Worm (Caenorhabditis elegans) whole organism, young adult: ENCODE measurements around the gene F26A10.2.

Source experiments
- ceh-100 ChIP-seq: fragments of 200-800 bp; sonication (Bioruptor generic); IDR thresholded peaks from 2 replicates; pipeline ENCODE4 v1.3.6; 2022; ENCODE audit warnings: missing genetic modification reagents, missing genetic modification characterization, missing compliant biosample characterization
- ceh-91 ChIP-seq: fragments of 200-800 bp; sonication (Bioruptor generic); IDR thresholded peaks from 2 replicates; pipeline ENCODE4 v1.3.6; 2022; ENCODE audit warnings: missing genetic modification reagents, missing genetic modification characterization, missing compliant biosample characterization
- him-1 ChIP-seq: sonication (generic microtip); optimal IDR thresholded peaks from 2 replicates; lab custom pipeline; 2016; ENCODE audit warnings: missing genotype, missing genetic modification reagents, missing genetic modification characterization, missing compliant biosample characterization
- unc-62 ChIP-seq: fragments of 150-350 bp; optimal IDR thresholded peaks from 2 replicates; lab custom pipeline; 2014; ENCODE audit warnings: missing biosample characterization, missing genetic modification reagents, missing genetic modification characterization

- no peak for TF ChIP-seq ceh-91 (GFP tag; lab: Robert Waterston, UW)
- TF ChIP-seq ceh-100 (GFP tag; lab: Robert Waterston, UW), result no peak
- TF ChIP-seq unc-62 (GFP tag; lab: Kevin White, UChicago), result no peak
- TF ChIP-seq him-1 (tag; lab: Kevin White, UChicago), result no peak
Measured at ce11 chrX:7681965-7682946, 37.0 kb upstream of the F26A10.2 start, which contains the start of gene unc-18.
